Fruit fly (Drosophila melanogaster) Kc167 (cell line): Measurements from ENCODE around the gene Ror.

Source experiments
- Sin3A ChIP-seq: fragments of >200 bp; optimal IDR thresholded peaks from 2 replicates; lab custom pipeline; 2018; ENCODE audit warnings: missing external identifiers
- h ChIP-seq: fragments of >200 bp; optimal IDR thresholded peaks from 3 replicates; lab custom pipeline; 2018; ENCODE audit warnings: missing external identifiers
- insv ChIP-seq: fragments of >200 bp; optimal IDR thresholded peaks from 3 replicates; lab custom pipeline; 2018; ENCODE audit warnings: missing external identifiers
- psq ChIP-seq: fragments of >200 bp; optimal IDR thresholded peaks from 2 replicates; lab custom pipeline; 2017; ENCODE audit warnings: missing external identifiers
- ttk ChIP-seq: sonication (Bioruptor generic); optimal IDR thresholded peaks from 2 replicates; lab custom pipeline; 2017; ENCODE audit warnings: missing external identifiers

dm6 chr2L:10303786-10304185 lies 52.1 kb downstream of the Ror start, which contains the start of gene nmd:
- TF ChIP-seq Sin3A (lab: Kevin White, UChicago), result no peak
- no peak for TF ChIP-seq psq (lab: Kevin White, UChicago)
- TF ChIP-seq insv (lab: Kevin White, UChicago), result no peak
- no peak for TF ChIP-seq ttk (lab: Kevin White, UChicago)
- TF ChIP-seq h (lab: Kevin White, UChicago), result no peak
